Fruit fly (Drosophila melanogaster) whole organism, embryonic: ENCODE results near the gene Dscam2.
A peak's percentile ranks its signal among the peaks of the same experiment; 100 is the strongest.

ENCODE experiments used
- Adf1 ChIP-seq: fragments of 200-800 bp; sonication (Bioruptor generic); IDR thresholded peaks from 2 replicates; pipeline ENCODE4 v1.3.6; 2022; ENCODE audit warnings: missing biosample characterization, missing genetic modification characterization
- CG10321 ChIP-seq: fragments of 200-800 bp; sonication (Bioruptor generic); IDR thresholded peaks from 2 replicates; pipeline ENCODE4 v1.3.6; 2022; ENCODE audit warnings: missing biosample characterization, missing genetic modification characterization
- CG11504 ChIP-seq: fragments of 200-800 bp; sonication (Bioruptor generic); optimal IDR thresholded peaks from 3 replicates; lab custom pipeline; 2019; ENCODE audit warnings: missing biosample characterization, mild to moderate bottlenecking, missing genetic modification characterization, moderate library complexity
- CG12659 ChIP-seq: fragments of 200-800 bp; sonication (Bioruptor generic); optimal IDR thresholded peaks from 3 replicates; lab custom pipeline; 2017; ENCODE audit warnings: mild to moderate bottlenecking, missing biosample characterization, missing genetic modification reagents, missing genetic modification characterization
- CG12744 ChIP-seq: fragments of 200-800 bp; sonication (Bioruptor generic); optimal IDR thresholded peaks from 2 replicates; lab custom pipeline; 2016; ENCODE audit warnings: missing biosample characterization, missing genetic modification characterization
- CG2129 ChIP-seq: fragments of 200-800 bp; sonication (Bioruptor generic); IDR thresholded peaks from 2 replicates; pipeline ENCODE4 v1.3.6; 2022; ENCODE audit warnings: missing biosample characterization, missing genetic modification characterization; ENCODE audit not compliant: partially characterized antibody
- CG2199 ChIP-seq: fragments of 200-800 bp; sonication (Bioruptor generic); IDR thresholded peaks from 3 replicates; pipeline ENCODE4 v1.3.6; 2022; ENCODE audit warnings: missing biosample characterization, missing genetic modification characterization
- CG4360 ChIP-seq: fragments of 200-800 bp; sonication (Bioruptor generic); IDR thresholded peaks from 2 replicates; pipeline ENCODE4 v1.3.6; 2022; ENCODE audit warnings: missing biosample characterization, missing genetic modification characterization
- CG4424 ChIP-seq: fragments of 200-800 bp; sonication (Bioruptor generic); optimal IDR thresholded peaks from 3 replicates; lab custom pipeline; 2016; ENCODE audit warnings: missing biosample characterization, missing genetic modification characterization
- CG5180 ChIP-seq: fragments of 200-800 bp; sonication (Bioruptor generic); optimal IDR thresholded peaks from 3 replicates; lab custom pipeline; 2017; ENCODE audit warnings: missing biosample characterization, missing genetic modification characterization, mild to moderate bottlenecking, moderate library complexity, missing genetic modification reagents
- CG6175 ChIP-seq: fragments of 200-800 bp; sonication (Bioruptor generic); IDR thresholded peaks from 3 replicates; pipeline ENCODE4 v1.3.6; 2022; ENCODE audit warnings: missing biosample characterization, missing genetic modification characterization
- CG9727 ChIP-seq: fragments of 200-800 bp; sonication (Bioruptor generic); optimal IDR thresholded peaks from 3 replicates; lab custom pipeline; 2017; ENCODE audit warnings: missing biosample characterization, mild to moderate bottlenecking, missing genetic modification characterization
- CTCF ChIP-seq: fragments of 200-800 bp; sonication (Bioruptor generic); optimal IDR thresholded peaks from 2 replicates; lab custom pipeline; 2017; ENCODE audit warnings: missing biosample characterization, mild to moderate bottlenecking, missing genetic modification characterization, moderate library complexity
- Drgx ChIP-seq: fragments of 200-800 bp; sonication (Bioruptor generic); IDR thresholded peaks from 2 replicates; pipeline ENCODE4 v1.3.6; 2022; ENCODE audit warnings: missing biosample characterization, missing genetic modification characterization
- Eip74EF ChIP-seq, 2 experiments: fragments of 200-800 bp in 1 of 2; fragments of >200 bp in 1 of 2; sonication (Bioruptor generic) in 1 of 2; optimal IDR thresholded peaks; 2 replicates each; lab custom pipeline; 2017 to 2019; ENCODE audit warnings: missing biosample characterization in 2 of 2, missing genetic modification characterization in 2 of 2, mild to moderate bottlenecking in 1 of 2, moderate library complexity in 1 of 2
- Hr78 ChIP-seq, 2 experiments: fragments of 200-800 bp in 1 of 2; fragments of >200 bp in 1 of 2; sonication (Bioruptor generic) in 1 of 2; optimal IDR thresholded peaks; 2 replicates each; lab custom pipeline; 2017 to 2019; ENCODE audit warnings: missing biosample characterization in 2 of 2, missing genetic modification characterization in 2 of 2, mild to moderate bottlenecking in 1 of 2, moderate library complexity in 1 of 2
- MBD-R2 ChIP-seq: fragments of 200-800 bp; sonication (Bioruptor generic); IDR thresholded peaks from 2 replicates; pipeline ENCODE4 v1.3.6; 2022; ENCODE audit warnings: missing biosample characterization, missing genetic modification characterization
- Med ChIP-seq: fragments of 200-800 bp; sonication (Bioruptor generic); peaks from one replicate; lab custom pipeline; 2016; ENCODE audit warnings: missing biosample characterization, missing genetic modification characterization, mild to moderate bottlenecking, inconsistent platforms, moderate library complexity
- Sox100B ChIP-seq: fragments of 200-800 bp; sonication (Bioruptor generic); optimal IDR thresholded peaks from 3 replicates; lab custom pipeline; 2018; ENCODE audit warnings: missing biosample characterization, mild to moderate bottlenecking, missing genetic modification characterization
- Spps ChIP-seq: fragments of 200-800 bp; sonication (Bioruptor generic); optimal IDR thresholded peaks from 2 replicates; lab custom pipeline; 2018; ENCODE audit warnings: missing biosample characterization, mild to moderate bottlenecking, missing genetic modification characterization
- Stat92E ChIP-seq, 3 experiments: fragments of >200 bp in 2 of 3; fragments of 200-800 bp in 1 of 3; sonication (Bioruptor generic) in 1 of 3; optimal IDR thresholded peaks; 2 replicates each; lab custom pipeline; 2017 to 2019; ENCODE audit warnings: missing biosample characterization in 3 of 3, missing genetic modification characterization in 3 of 3, mild to moderate bottlenecking in 1 of 3, moderate library complexity in 1 of 3
- Trl ChIP-seq, 3 experiments: fragments of >200 bp in 2 of 3; fragments of 200-800 bp in 1 of 3; sonication (Bioruptor generic) in 1 of 3; optimal IDR thresholded peaks; 2 replicates in 1 of 3; 3 replicates in 2 of 3; lab custom pipeline; 2016 to 2017; ENCODE audit warnings: missing biosample characterization in 1 of 3, missing genetic modification characterization in 1 of 3
- cad ChIP-seq: fragments of >200 bp; optimal IDR thresholded peaks from 2 replicates; lab custom pipeline; 2017; ENCODE audit warnings: missing biosample characterization, missing genetic modification characterization
- cg ChIP-seq: fragments of 200-800 bp; sonication (Bioruptor generic); optimal IDR thresholded peaks from 3 replicates; lab custom pipeline; 2019; ENCODE audit warnings: missing biosample characterization, mild to moderate bottlenecking, missing genetic modification characterization, moderate library complexity
- chinmo ChIP-seq: fragments of 200-800 bp; sonication (Bioruptor generic); IDR thresholded peaks from 4 replicates; pipeline ENCODE4 v1.3.6; 2022; ENCODE audit warnings: missing biosample characterization, missing genetic modification characterization; ENCODE audit not compliant: partially characterized antibody
- ci ChIP-seq: fragments of 200-800 bp; sonication (Bioruptor generic); IDR thresholded peaks from 3 replicates; pipeline ENCODE4 v1.3.6; 2022; ENCODE audit warnings: missing biosample characterization, missing genetic modification characterization
- danr ChIP-seq: fragments of 200-800 bp; sonication (Bioruptor generic); IDR thresholded peaks from 2 replicates; pipeline ENCODE4 v1.3.6; 2022; ENCODE audit warnings: missing biosample characterization, missing genetic modification characterization
- emc ChIP-seq: fragments of 200-800 bp; sonication (Bioruptor generic); optimal IDR thresholded peaks from 2 replicates; lab custom pipeline; 2016; ENCODE audit warnings: missing biosample characterization, missing genetic modification characterization
- insv ChIP-seq, 2 experiments: fragments of 200-800 bp; sonication (Bioruptor generic); optimal IDR thresholded peaks; 3 replicates each; lab custom pipeline; 2016 to 2018; ENCODE audit warnings: missing biosample characterization in 2 of 2, missing genetic modification characterization in 2 of 2
- jing ChIP-seq: fragments of 200-800 bp; sonication (Bioruptor generic); optimal IDR thresholded peaks from 2 replicates; lab custom pipeline; 2018; ENCODE audit warnings: missing biosample characterization, mild to moderate bottlenecking, missing genetic modification characterization
- kni ChIP-seq: fragments of 200-800 bp; sonication (Bioruptor generic); optimal IDR thresholded peaks from 3 replicates; lab custom pipeline; 2017; ENCODE audit warnings: mild to moderate bottlenecking, missing biosample characterization, missing genetic modification reagents, missing genetic modification characterization
- pan ChIP-seq, 4 experiments: fragments of >200 bp in 3 of 4; fragments of 200-800 bp in 1 of 4; sonication (Bioruptor generic) in 1 of 4; optimal IDR thresholded peaks in 3 of 4; IDR thresholded peaks in 1 of 4; 2 replicates each; pipeline versions ENCODE4 v1.3.6 to Lab custom; 2017 to 2022; ENCODE audit warnings: missing biosample characterization in 2 of 4, missing genetic modification characterization in 2 of 4, mixed read lengths in 1 of 4
- prd ChIP-seq, 3 experiments: fragments of >200 bp in 2 of 3; fragments of 200-800 bp in 1 of 3; sonication (Bioruptor generic) in 1 of 3; optimal IDR thresholded peaks in 2 of 3; IDR thresholded peaks in 1 of 3; 2 replicates in 2 of 3; 3 replicates in 1 of 3; pipeline versions ENCODE4 v1.3.6 to Lab custom; 2017 to 2022; ENCODE audit warnings: missing biosample characterization in 1 of 3, missing genetic modification characterization in 1 of 3
- sens ChIP-seq: fragments of 200-800 bp; sonication (Bioruptor generic); peaks from one replicate; lab custom pipeline; 2016; ENCODE audit warnings: missing biosample characterization, missing genetic modification characterization
- ssp ChIP-seq: fragments of 200-800 bp; sonication (Bioruptor generic); IDR thresholded peaks from 2 replicates; pipeline ENCODE4 v1.3.6; 2022; ENCODE audit warnings: missing biosample characterization, missing genetic modification characterization
- stwl ChIP-seq: fragments of 200-800 bp; sonication (Bioruptor generic); optimal IDR thresholded peaks from 3 replicates; lab custom pipeline; 2018; ENCODE audit warnings: missing biosample characterization, mild to moderate bottlenecking, missing genetic modification characterization, moderate library complexity
- tll ChIP-seq, 2 experiments: fragments of 200-800 bp in 1 of 2; fragments of >200 bp in 1 of 2; sonication (Bioruptor generic) in 1 of 2; optimal IDR thresholded peaks; 2 replicates each; lab custom pipeline; 2017 to 2019; ENCODE audit warnings: missing biosample characterization in 2 of 2, missing genetic modification characterization in 2 of 2, mild to moderate bottlenecking in 1 of 2, moderate library complexity in 1 of 2
- toy ChIP-seq: fragments of 200-800 bp; sonication (Bioruptor generic); IDR thresholded peaks from 2 replicates; pipeline ENCODE4 v1.3.6; 2022; ENCODE audit warnings: missing biosample characterization, missing genetic modification characterization
- ttk ChIP-seq: fragments of 200-800 bp; sonication (Bioruptor generic); IDR thresholded peaks from 2 replicates; pipeline ENCODE4 v2.1.2; 2022; ENCODE audit warnings: missing biosample characterization, missing genetic modification characterization
- tup ChIP-seq: fragments of 200-800 bp; sonication (Bioruptor generic); optimal IDR thresholded peaks from 2 replicates; lab custom pipeline; 2016; ENCODE audit warnings: missing biosample characterization, mild to moderate bottlenecking, missing genetic modification characterization, moderate library complexity
- z ChIP-seq: fragments of 200-800 bp; sonication (Bioruptor generic); IDR thresholded peaks from 3 replicates; pipeline ENCODE4 v1.3.6; 2022; ENCODE audit warnings: missing biosample characterization, missing genetic modification characterization

Gene Dscam2

dm6 chr3L:7147796-7148195 is 41.9 kb downstream of the Dscam2 start:
- TF ChIP-seq prd (optimal IDR thresholded peaks at IDR 0.05; lab: Kevin White, UChicago) (no peak), prd (GFP tag; IDR thresholded peaks at IDR 0.05; lab: Robert Waterston, UW) (no peak), sens (GFP tag; lab: Kevin White, UChicago) (peak; percentile 63), Drgx (GFP tag; lab: Robert Waterston, UW) (peak; percentile 56; the same call in 1 of the 2 replicates)

DNA sequence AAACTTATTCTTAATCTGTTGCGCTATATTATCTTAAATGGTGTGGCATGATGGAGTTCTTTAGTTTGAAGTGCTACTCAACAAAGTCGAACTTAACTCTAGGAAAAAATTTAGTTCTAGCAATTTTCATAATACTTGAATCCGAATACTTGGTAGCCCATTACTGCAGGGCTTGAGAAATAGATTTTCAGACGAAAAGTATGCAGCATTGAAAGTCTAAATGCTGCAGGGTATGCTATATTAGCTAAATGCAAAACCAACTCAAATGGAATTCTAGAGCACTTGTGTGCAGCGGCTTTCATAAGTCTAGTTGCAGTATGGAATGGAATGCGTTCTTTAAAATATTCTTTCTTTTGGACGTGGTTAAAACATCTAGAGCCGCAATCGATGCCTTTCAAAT is 46.4 kb downstream of the Dscam2 start:
- peak; percentile 40 for TF ChIP-seq stwl
- peak; percentile 6; the same call in 1 of the 3 replicates for TF ChIP-seq z (GFP tag; lab: Robert Waterston, UW)
- TF ChIP-seq toy (GFP tag; lab: Robert Waterston, UW), result no peak
- TF ChIP-seq Hr78 (GFP tag; optimal IDR thresholded peaks at IDR 0.05; lab: Kevin White, UChicago), result no peak
- TF ChIP-seq, all 482 proteins: peak for 2

- no peak for TF ChIP-seq ttk (GFP tag; lab: Robert Waterston, UW)
- peak; percentile 96 for TF ChIP-seq CG4360
- TF ChIP-seq MBD-R2 (GFP tag; lab: Robert Waterston, UW), result no peak
- TF ChIP-seq cad (GFP tag; lab: Kevin White, UChicago), result peak; percentile 82
- peak in 1 of 2 experiments; percentile 74 for TF ChIP-seq tll (GFP tag; optimal IDR thresholded peaks at IDR 0.05; lab: Kevin White, UChicago)
- peak; percentile 14 for TF ChIP-seq CG5180 (GFP tag; lab: Kevin White, UChicago)
- TF ChIP-seq emc, result no peak
- TF ChIP-seq Trl (optimal IDR thresholded peaks at IDR 0.05; lab: Kevin White, UChicago), result no peak
- TF ChIP-seq Trl (GFP tag; optimal IDR thresholded peaks at IDR 0.05; lab: Kevin White, UChicago), result no peak
- TF ChIP-seq CG12659, result no peak
- 0 out of 4 replicates have a peak, but pooled peaks have one; percentile 64 for TF ChIP-seq chinmo
- TF ChIP-seq CG4424, result no peak
- no peak for TF ChIP-seq Spps (tag; lab: Kevin White, UChicago)
- TF ChIP-seq cg (GFP tag; lab: Kevin White, UChicago), result peak; percentile 9
- peak; percentile 73; the same call in 2 of the 3 replicates for TF ChIP-seq CG6175
- peak; percentile 66 for TF ChIP-seq Med (GFP tag; lab: Kevin White, UChicago)
- TF ChIP-seq sens (GFP tag; lab: Kevin White, UChicago), result peak; percentile 52
- TF ChIP-seq CG11504 (tag; lab: Kevin White, UChicago), result peak; percentile 48
- peak; percentile 24; the same call in 1 of the 2 replicates for TF ChIP-seq Adf1 (GFP tag; lab: Robert Waterston, UW)
- no peak for TF ChIP-seq jing (GFP tag; lab: Kevin White, UChicago)
- TF ChIP-seq Stat92E (GFP tag; optimal IDR thresholded peaks at IDR 0.05; lab: Kevin White, UChicago), result peak in 1 of 3 experiments; percentile 97
- TF ChIP-seq kni, result peak; percentile 72
- peak in 1 of 2 experiments; percentile 43 for TF ChIP-seq Eip74EF (GFP tag; optimal IDR thresholded peaks at IDR 0.05; lab: Kevin White, UChicago)
Observed at dm6 chr3L:7137613-7138189, 52.0 kb downstream of the Dscam2 start.

dm6 chr3L:7136663-7137062 is 53.1 kb downstream of the Dscam2 start:
- TF ChIP-seq CG2129 (GFP tag; lab: Robert Waterston, UW) (no peak), CG2199 (GFP tag; lab: Robert Waterston, UW) (0 out of 3 replicates have a peak, but pooled peaks have one; percentile 0)

- TF ChIP-seq Drgx (GFP tag; lab: Robert Waterston, UW) (peak; percentile 57), CG10321 (no peak), prd (optimal IDR thresholded peaks at IDR 0.05; lab: Kevin White, UChicago) (no peak), prd (GFP tag; IDR thresholded peaks at IDR 0.05; lab: Robert Waterston, UW) (no peak), CG9727 (GFP tag; lab: Kevin White, UChicago) (no peak), tup (no peak), ssp (GFP tag; lab: Robert Waterston, UW) (no peak), ci (GFP tag; lab: Robert Waterston, UW) (0 out of 3 replicates have a peak, but pooled peaks have one; percentile 7), Trl (optimal IDR thresholded peaks at IDR 0.05; lab: Kevin White, UChicago) (peak in 1 of 2 experiments; percentile 12), Trl (GFP tag; optimal IDR thresholded peaks at IDR 0.05; lab: Kevin White, UChicago) (no peak), pan (optimal IDR thresholded peaks at IDR 0.05; lab: Kevin White, UChicago) (no peak), pan (GFP tag; optimal IDR thresholded peaks at IDR 0.05 in 1 of 2, IDR thresholded peaks at IDR 0.05 in 1 of 2) (peak in 1 of 2 experiments; percentile 21), CG6175 (peak; percentile 74; the same call in 1 of the 3 replicates), danr (no peak), CG12744 (GFP tag; lab: Kevin White, UChicago) (no peak), CTCF (no peak), insv (GFP tag; optimal IDR thresholded peaks at IDR 0.05; lab: Kevin White, UChicago) (no peak), Sox100B (GFP tag; lab: Kevin White, UChicago) (no peak)
Observed at dm6 chr3L:7134818-7135217, 54.9 kb downstream of the Dscam2 start.
